Worm (Caenorhabditis elegans) whole organism, L4 larva: Measurements from ENCODE around the gene W09C2.8.

Experiments
- T26A8.4 ChIP-seq: fragments of 200-800 bp; sonication (Bioruptor generic); IDR thresholded peaks from 2 replicates; pipeline ENCODE4 v1.3.6; 2022; ENCODE audit warnings: missing genetic modification characterization, missing compliant biosample characterization
- Y105C5A.15 ChIP-seq: fragments of 200-800 bp; sonication (Bioruptor generic); IDR thresholded peaks from 2 replicates; pipeline ENCODE4 v1.3.6; 2022; ENCODE audit warnings: missing genetic modification characterization, missing compliant biosample characterization
- Y48G9A.11 ChIP-seq: fragments of 200-800 bp; sonication (Bioruptor generic); IDR thresholded peaks from 2 replicates; pipeline ENCODE4 v1.3.6; 2022; ENCODE audit warnings: missing genetic modification reagents, missing genetic modification characterization, missing compliant biosample characterization
- ZK337.2 ChIP-seq: fragments of 200-800 bp; sonication (Bioruptor generic); IDR thresholded peaks from 2 replicates; pipeline ENCODE4 v1.3.6; 2022; ENCODE audit warnings: missing genetic modification reagents, missing genetic modification characterization, missing compliant biosample characterization
- arid-1 ChIP-seq: fragments of 200-800 bp; sonication (Bioruptor generic); conservative IDR thresholded peaks from 2 replicates; pipeline ENCODE4 v1.3.6; 2022; ENCODE audit warnings: missing genetic modification reagents, missing genetic modification characterization, missing compliant biosample characterization
- ceh-20 ChIP-seq: fragments of 200-800 bp; sonication (Bioruptor generic); IDR thresholded peaks from 2 replicates; pipeline ENCODE4 v1.3.6; 2022; ENCODE audit warnings: missing genetic modification reagents, missing genetic modification characterization, missing compliant biosample characterization
- ceh-28 ChIP-seq: fragments of 150-350 bp; optimal IDR thresholded peaks from 2 replicates; lab custom pipeline; 2014; ENCODE audit warnings: missing biosample characterization, missing genetic modification reagents, missing genetic modification characterization
- ceh-32 ChIP-seq: sonication (generic microtip); optimal IDR thresholded peaks from 2 replicates; lab custom pipeline; 2016; ENCODE audit warnings: mild to moderate bottlenecking, missing genetic modification characterization, missing compliant biosample characterization; ENCODE audit not compliant: poor library complexity
- ceh-82 ChIP-seq: sonication (generic microtip); optimal IDR thresholded peaks from 2 replicates; lab custom pipeline; 2017; ENCODE audit warnings: missing biosample characterization, missing genetic modification characterization
- ces-1 ChIP-seq: fragments of 150-350 bp; sonication (generic microtip); optimal IDR thresholded peaks from 4 replicates; lab custom pipeline; 2014; ENCODE audit warnings: missing biosample characterization, missing genetic modification reagents, missing genetic modification characterization
- ctbp-1 ChIP-seq: fragments of 200-800 bp; sonication (Bioruptor generic); IDR thresholded peaks from 2 replicates; pipeline ENCODE4 v1.3.6; 2022; ENCODE audit warnings: missing genetic modification reagents, missing genetic modification characterization, missing compliant biosample characterization
- daf-8 ChIP-seq: fragments of 200-800 bp; sonication (Bioruptor generic); IDR thresholded peaks from 2 replicates; pipeline ENCODE4 v1.3.6; 2022; ENCODE audit warnings: missing genetic modification characterization, missing compliant biosample characterization
- dmd-6 ChIP-seq: fragments of 200-800 bp; sonication (Bioruptor generic); IDR thresholded peaks from 2 replicates; pipeline ENCODE4 v1.3.6; 2022; ENCODE audit warnings: missing genetic modification reagents, missing genetic modification characterization, missing compliant biosample characterization
- dmd-9 ChIP-seq: fragments of 200-800 bp; sonication (Bioruptor generic); IDR thresholded peaks from 2 replicates; pipeline ENCODE4 v1.3.6; 2022; ENCODE audit warnings: missing genetic modification reagents, missing genetic modification characterization, missing compliant biosample characterization
- dve-1 ChIP-seq: sonication (generic microtip); optimal IDR thresholded peaks from 2 replicates; lab custom pipeline; 2017; ENCODE audit warnings: antibody characterized with exemption, mild to moderate bottlenecking, missing genetic modification characterization, missing compliant biosample characterization; ENCODE audit not compliant: insufficient read depth
- egl-27 ChIP-seq: sonication (generic microtip); optimal IDR thresholded peaks from 3 replicates; lab custom pipeline; 2017; ENCODE audit warnings: missing biosample characterization, missing genetic modification reagents, missing genetic modification characterization
- hif-1 ChIP-seq, 2 experiments: sonication (generic microtip); optimal IDR thresholded peaks; 2 replicates each; lab custom pipeline; 2016 to 2017; ENCODE audit warnings: missing compliant biosample characterization in 2 of 2, missing genetic modification characterization in 2 of 2, missing genetic modification reagents in 2 of 2, missing genotype in 2 of 2, mild to moderate bottlenecking in 1 of 2
- hlh-11 ChIP-seq: fragments of 200-800 bp; sonication (Bioruptor generic); optimal IDR thresholded peaks from 2 replicates; lab custom pipeline; 2018; ENCODE audit warnings: mild to moderate bottlenecking, missing genetic modification characterization, missing compliant biosample characterization
- hlh-30 ChIP-seq: sonication (generic microtip); optimal IDR thresholded peaks from 2 replicates; lab custom pipeline; 2017; ENCODE audit warnings: antibody characterized with exemption, mild to moderate bottlenecking, missing genetic modification characterization, missing compliant biosample characterization; ENCODE audit not compliant: insufficient read depth
- hmg-1.1 ChIP-seq: fragments of 200-800 bp; sonication (Bioruptor generic); IDR thresholded peaks from 2 replicates; pipeline ENCODE4 v1.3.6; 2022; ENCODE audit warnings: missing genetic modification reagents, missing genetic modification characterization, missing compliant biosample characterization
- lim-7 ChIP-seq: fragments of 200-800 bp; sonication (Bioruptor generic); IDR thresholded peaks from 2 replicates; pipeline ENCODE4 v1.3.6; 2022; ENCODE audit warnings: missing genetic modification characterization, missing compliant biosample characterization
- lin-29 ChIP-seq: fragments of 200-800 bp; sonication (Bioruptor generic); IDR thresholded peaks from 2 replicates; pipeline ENCODE4 v1.3.6; 2022; ENCODE audit warnings: missing genetic modification reagents, missing genetic modification characterization, missing compliant biosample characterization
- lin-39 ChIP-seq: fragments of 150-350 bp; optimal IDR thresholded peaks from 2 replicates; lab custom pipeline; 2014; ENCODE audit warnings: missing biosample characterization, missing genetic modification reagents, missing genetic modification characterization
- lir-3 ChIP-seq: sonication (generic microtip); optimal IDR thresholded peaks from 2 replicates; lab custom pipeline; 2016; ENCODE audit warnings: mild to moderate bottlenecking, missing genetic modification characterization, missing compliant biosample characterization
- mdl-1 ChIP-seq, 2 experiments: fragments of 150-350 bp in 1 of 2; sonication (generic microtip) in 1 of 2; optimal IDR thresholded peaks; 2 replicates each; lab custom pipeline; 2014 to 2017; ENCODE audit warnings: missing biosample characterization in 2 of 2, missing genetic modification characterization in 2 of 2
- mep-1 ChIP-seq: fragments of 150-350 bp; sonication (generic microtip); optimal IDR thresholded peaks from 3 replicates; lab custom pipeline; 2014; ENCODE audit warnings: missing biosample characterization, missing genetic modification characterization
- mes-2 ChIP-seq: sonication (generic microtip); optimal IDR thresholded peaks from 2 replicates; lab custom pipeline; 2016; ENCODE audit warnings: missing genotype, mild to moderate bottlenecking, missing genetic modification characterization, missing compliant biosample characterization; ENCODE audit not compliant: poor library complexity, severe bottlenecking
- mxl-3 ChIP-seq: fragments of 200-800 bp; sonication (Bioruptor generic); optimal IDR thresholded peaks from 2 replicates; lab custom pipeline; 2018; ENCODE audit warnings: mild to moderate bottlenecking, missing genetic modification characterization, missing compliant biosample characterization
- nhr-11 ChIP-seq: fragments of 150-350 bp; optimal IDR thresholded peaks from 2 replicates; lab custom pipeline; 2014; ENCODE audit warnings: missing biosample characterization, missing genetic modification characterization
- nhr-25 ChIP-seq: sonication (generic microtip); optimal IDR thresholded peaks from 2 replicates; lab custom pipeline; 2017; ENCODE audit warnings: missing genetic modification characterization, mild to moderate bottlenecking, missing compliant biosample characterization, antibody characterized with exemption, moderate library complexity, borderline replicate concordance; ENCODE audit not compliant: insufficient read depth
- nhr-28 ChIP-seq: fragments of 150-350 bp; optimal IDR thresholded peaks from 2 replicates; lab custom pipeline; 2014; ENCODE audit warnings: missing biosample characterization, missing genetic modification characterization
- nhr-48 ChIP-seq: sonication (generic microtip); optimal IDR thresholded peaks from 2 replicates; lab custom pipeline; 2016; ENCODE audit warnings: mild to moderate bottlenecking, missing genetic modification characterization, missing compliant biosample characterization
- nhr-6 ChIP-seq: fragments of 150-350 bp; optimal IDR thresholded peaks from 2 replicates; lab custom pipeline; 2014; ENCODE audit warnings: missing biosample characterization, missing genetic modification characterization
- nhr-76 ChIP-seq: fragments of 150-350 bp; optimal IDR thresholded peaks from 2 replicates; lab custom pipeline; 2014; ENCODE audit warnings: missing biosample characterization, missing genetic modification characterization
- nhr-77 ChIP-seq: fragments of 150-350 bp; optimal IDR thresholded peaks from 2 replicates; lab custom pipeline; 2014; ENCODE audit warnings: missing biosample characterization, missing genetic modification characterization
- pha-4 ChIP-seq, 2 experiments: fragments of 150-350 bp in 1 of 2; fragments of 200-800 bp in 1 of 2; sonication (Bioruptor generic) in 1 of 2; IDR thresholded peaks in 1 of 2; optimal IDR thresholded peaks in 1 of 2; 2 replicates each; pipeline versions ENCODE4 v1.3.6 to Lab custom; 2014 to 2022; ENCODE audit warnings: missing genetic modification characterization in 2 of 2, missing genetic modification reagents in 2 of 2, missing biosample characterization in 1 of 2, missing compliant biosample characterization in 1 of 2
- php-3 ChIP-seq: fragments of 200-800 bp; sonication (Bioruptor generic); IDR thresholded peaks from 2 replicates; pipeline ENCODE4 v1.3.6; 2022; ENCODE audit warnings: missing genetic modification reagents, missing genetic modification characterization, missing compliant biosample characterization
- pqm-1 ChIP-seq: sonication (generic microtip); optimal IDR thresholded peaks from 2 replicates; lab custom pipeline; 2017; ENCODE audit warnings: missing biosample characterization, missing genetic modification characterization
- sdz-12 ChIP-seq: fragments of 200-800 bp; sonication (Bioruptor generic); optimal IDR thresholded peaks from 2 replicates; lab custom pipeline; 2018; ENCODE audit warnings: mild to moderate bottlenecking, missing genetic modification characterization, missing compliant biosample characterization
- skn-1 ChIP-seq: fragments of 150-350 bp; optimal IDR thresholded peaks from 2 replicates; lab custom pipeline; 2014; ENCODE audit warnings: missing biosample characterization, missing genetic modification characterization
- spr-3 ChIP-seq: fragments of 200-800 bp; sonication (Bioruptor generic); optimal IDR thresholded peaks from 2 replicates; lab custom pipeline; 2018; ENCODE audit warnings: mild to moderate bottlenecking, missing genetic modification characterization, missing compliant biosample characterization
- tag-97 ChIP-seq: fragments of 200-800 bp; sonication (Bioruptor generic); IDR thresholded peaks from 2 replicates; pipeline ENCODE4 v1.3.6; 2022; ENCODE audit warnings: missing genetic modification characterization, missing compliant biosample characterization
- unc-39 ChIP-seq: sonication (generic microtip); optimal IDR thresholded peaks from 2 replicates; lab custom pipeline; 2017; ENCODE audit warnings: missing biosample characterization, missing genetic modification characterization
- zag-1 ChIP-seq: fragments of 150-350 bp; optimal IDR thresholded peaks from 2 replicates; lab custom pipeline; 2014; ENCODE audit warnings: missing biosample characterization, missing genetic modification characterization
- zip-2 ChIP-seq: fragments of 150-350 bp; optimal IDR thresholded peaks from 2 replicates; lab custom pipeline; 2014; ENCODE audit warnings: missing biosample characterization, missing genetic modification characterization

Gene W09C2.8

ce11 chrIV:9625829-9626228 is 1.7 kb upstream of the W09C2.8 start:
- TF ChIP-seq ZK337.2 (GFP tag; lab: Robert Waterston, UW) = no peak
- TF ChIP-seq T26A8.4 (GFP tag; lab: Robert Waterston, UW) = no peak
- peak in 1 of 2 experiments; percentile 17 for TF ChIP-seq hif-1 (tag; optimal IDR thresholded peaks at IDR 0.05; lab: Kevin White, UChicago)
- TF ChIP-seq hlh-11 = peak; percentile 27
- peak; percentile 65 for TF ChIP-seq dve-1 (tag; lab: Kevin White, UChicago)
- peak; percentile 21 for TF ChIP-seq nhr-77 (tag; lab: Kevin White, UChicago)
- TF ChIP-seq hmg-1.1 (GFP tag; lab: Robert Waterston, UW) = 0 out of 2 replicates have a peak, but pooled peaks have one; percentile 22
- TF ChIP-seq dmd-9 = no peak
- TF ChIP-seq mdl-1 (tag; optimal IDR thresholded peaks at IDR 0.05; lab: Kevin White, UChicago) = peak in 1 of 2 experiments; percentile 25
- no peak for TF ChIP-seq zip-2 (tag; lab: Kevin White, UChicago)
- peak; percentile 42; the same call in 1 of the 2 replicates for TF ChIP-seq dmd-6
- TF ChIP-seq hlh-30 (tag; lab: Kevin White, UChicago) = peak; percentile 68
- peak; percentile 52 for TF ChIP-seq nhr-28
- 0 out of 2 replicates have a peak, but pooled peaks have one; percentile 13 for TF ChIP-seq arid-1 (GFP tag; lab: Robert Waterston, UW)
- no peak for TF ChIP-seq nhr-11 (tag; lab: Kevin White, UChicago)
- TF ChIP-seq php-3 (GFP tag; lab: Robert Waterston, UW) = no peak
- no peak for TF ChIP-seq ctbp-1
- no peak for TF ChIP-seq nhr-25
- TF ChIP-seq nhr-6 (tag; lab: Kevin White, UChicago) = no peak
- peak; percentile 20 for TF ChIP-seq mep-1

- TF ChIP-seq mes-2 (tag; lab: Kevin White, UChicago) (no peak), ceh-32 (tag; lab: Kevin White, UChicago) (no peak), ZK337.2 (GFP tag; lab: Robert Waterston, UW) (no peak), sdz-12 (GFP tag; lab: Kevin White, UChicago) (no peak), lir-3 (no peak), lim-7 (GFP tag; lab: Robert Waterston, UW) (no peak), mxl-3 (GFP tag; lab: Kevin White, UChicago) (no peak), tag-97 (GFP tag; lab: Robert Waterston, UW) (no peak), Y105C5A.15 (GFP tag; lab: Robert Waterston, UW) (no peak), spr-3 (GFP tag; lab: Kevin White, UChicago) (no peak), php-3 (GFP tag; lab: Robert Waterston, UW) (no peak), lin-39 (tag; lab: Kevin White, UChicago) (no peak), pha-4 (GFP tag; IDR thresholded peaks at IDR 0.05; lab: Robert Waterston, UW) (no peak), pha-4 (tag; optimal IDR thresholded peaks at IDR 0.05; lab: Kevin White, UChicago) (no peak), ces-1 (GFP tag; lab: Kevin White, UChicago) (no peak), hmg-1.1 (GFP tag; lab: Robert Waterston, UW) (no peak), ceh-28 (no peak), daf-8 (GFP tag; lab: Robert Waterston, UW) (no peak), Y48G9A.11 (no peak)
These were observed 802 bp upstream of the W09C2.8 start, which contains the start of gene W09C2.10 for ce11 chrIV:9624977-9625376. TSS of gene W09C2.10 (minus strand) at chrIV:9625077.

- no peak for TF ChIP-seq dve-1 (tag; lab: Kevin White, UChicago)
- TF ChIP-seq tag-97 (GFP tag; lab: Robert Waterston, UW) = no peak
- no peak for TF ChIP-seq nhr-76 (tag; lab: Kevin White, UChicago)
- no peak for TF ChIP-seq zip-2 (tag; lab: Kevin White, UChicago)
- no peak for TF ChIP-seq nhr-48 (tag; lab: Kevin White, UChicago)
- no peak for TF ChIP-seq skn-1 (tag; lab: Kevin White, UChicago)
- no peak for TF ChIP-seq lin-29 (GFP tag; lab: Robert Waterston, UW)
- TF ChIP-seq egl-27 = no peak
- no peak for TF ChIP-seq ceh-20
- no peak for TF ChIP-seq ceh-82 (tag; lab: Kevin White, UChicago)
- no peak for TF ChIP-seq pqm-1
- TF ChIP-seq zag-1 = no peak
- no peak for TF ChIP-seq unc-39 (tag; lab: Kevin White, UChicago)
These were observed 906 bp downstream of the W09C2.8 start, which contains the start of gene W09C2.9 for ce11 chrIV:9623269-9623668. TSS of gene W09C2.9 (minus strand) at chrIV:9623369.
